Fruit fly (Drosophila melanogaster) whole organism, embryonic: ENCODE results near the gene CG34288.

Experiments used
- Blimp-1 ChIP-seq: fragments of 200-800 bp; sonication (Bioruptor generic); optimal IDR thresholded peaks from 3 replicates; lab custom pipeline; 2018; ENCODE audit warnings: missing biosample characterization, missing genetic modification characterization, mild to moderate bottlenecking, moderate library complexity, missing genetic modification reagents
- CG10209 ChIP-seq: fragments of 200-800 bp; sonication (Bioruptor generic); optimal IDR thresholded peaks from 3 replicates; lab custom pipeline; 2017; ENCODE audit warnings: missing biosample characterization, mild to moderate bottlenecking, missing genetic modification characterization, missing genetic modification reagents
- CG11723 ChIP-seq: fragments of 200-800 bp; sonication (Bioruptor generic); optimal IDR thresholded peaks from 2 replicates; lab custom pipeline; 2017; ENCODE audit warnings: missing biosample characterization, mild to moderate bottlenecking, missing genetic modification characterization
- CG31388 ChIP-seq: fragments of 200-800 bp; sonication (Bioruptor generic); optimal IDR thresholded peaks from 2 replicates; lab custom pipeline; 2016; ENCODE audit warnings: missing biosample characterization, missing genetic modification characterization
- CG4707 ChIP-seq: fragments of 200-800 bp; sonication (Bioruptor generic); optimal IDR thresholded peaks from 2 replicates; lab custom pipeline; 2018; ENCODE audit warnings: missing biosample characterization, mild to moderate bottlenecking, missing genetic modification characterization, moderate library complexity
- CG6854 ChIP-seq: fragments of 200-800 bp; sonication (Bioruptor generic); optimal IDR thresholded peaks from 3 replicates; lab custom pipeline; 2017; ENCODE audit warnings: missing biosample characterization, mild to moderate bottlenecking, missing genetic modification characterization
- Dll ChIP-seq: fragments of 200-800 bp; sonication (Bioruptor generic); IDR thresholded peaks from 4 replicates; pipeline ENCODE4 v1.3.6; 2022; ENCODE audit warnings: missing biosample characterization, missing genetic modification characterization; ENCODE audit not compliant: partially characterized antibody
- dmrt99B ChIP-seq: fragments of 200-800 bp; sonication (Bioruptor generic); optimal IDR thresholded peaks from 2 replicates; lab custom pipeline; 2018; ENCODE audit warnings: missing biosample characterization, mild to moderate bottlenecking, missing genetic modification characterization, moderate library complexity
- dysf ChIP-seq: fragments of 200-800 bp; sonication (Bioruptor generic); IDR thresholded peaks from 3 replicates; pipeline ENCODE4 v1.3.6; 2022; ENCODE audit warnings: missing biosample characterization, missing genetic modification characterization
- grau ChIP-seq: fragments of 200-800 bp; optimal IDR thresholded peaks from 3 replicates; lab custom pipeline; 2019; ENCODE audit warnings: missing biosample characterization, mild to moderate bottlenecking, missing genetic modification characterization, moderate library complexity
- psq ChIP-seq: fragments of 200-800 bp; sonication (Bioruptor generic); optimal IDR thresholded peaks from 2 replicates; lab custom pipeline; 2017; ENCODE audit warnings: missing biosample characterization, missing genetic modification characterization
- sug ChIP-seq: fragments of 200-800 bp; optimal IDR thresholded peaks from 2 replicates; lab custom pipeline; 2019; ENCODE audit warnings: missing biosample characterization, mild to moderate bottlenecking, missing genetic modification characterization, moderate library complexity

DNA sequence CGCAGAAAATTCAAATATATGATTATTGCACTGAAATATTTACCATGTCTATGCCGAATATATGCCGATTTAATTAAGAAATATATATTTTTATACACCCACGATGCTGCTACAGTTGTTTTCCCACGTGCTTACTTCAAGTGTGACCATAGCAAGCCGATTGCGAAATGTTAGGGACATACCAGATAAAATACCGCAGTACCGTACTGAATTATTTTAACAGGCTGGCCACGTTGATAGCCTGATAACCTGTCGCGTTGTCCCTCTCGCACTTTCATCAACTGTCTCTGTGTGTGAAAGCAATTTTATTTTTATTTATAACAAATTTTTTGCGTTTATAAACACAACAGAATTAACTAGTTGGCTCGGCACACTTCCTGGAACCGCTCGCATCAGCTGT lies 26.2 kb downstream of the CG34288 start, which contains the start of the genes Nop56 and mats:
- TF ChIP-seq CG4707 (no peak), dysf (GFP tag; lab: Robert Waterston, UW) (no peak), Blimp-1 (GFP tag; lab: Kevin White, UChicago) (no peak), CG10209 (GFP tag; lab: Kevin White, UChicago) (no peak), CG11723 (GFP tag; lab: Kevin White, UChicago) (no peak), grau (tag; lab: Kevin White, UChicago) (peak; percentile 20), CG6854 (GFP tag; lab: Kevin White, UChicago) (no peak), psq (GFP tag; lab: Kevin White, UChicago) (no peak), dmrt99B (tag; lab: Kevin White, UChicago) (no peak), CG31388 (no peak), sug (tag; lab: Kevin White, UChicago) (peak; percentile 33), Dll (GFP tag; lab: Robert Waterston, UW) (no peak)
